Worm (Caenorhabditis elegans) whole organism, L1 larva: ENCODE data around the gene unc-77.

Experiments used
- C04F5.9 ChIP-seq: sonication (generic microtip); optimal IDR thresholded peaks from 2 replicates; lab custom pipeline; 2016; ENCODE audit warnings: missing genetic modification characterization, missing compliant biosample characterization
- C34B4.2 ChIP-seq: sonication (generic microtip); optimal IDR thresholded peaks from 2 replicates; lab custom pipeline; 2017; ENCODE audit warnings: mild to moderate bottlenecking, missing genetic modification characterization, missing compliant biosample characterization
- F16B12.6 ChIP-seq: fragments of 150-350 bp; optimal IDR thresholded peaks from 2 replicates; lab custom pipeline; 2014; ENCODE audit warnings: missing biosample characterization, missing genetic modification characterization
- Y116A8C.19 ChIP-seq: sonication (generic microtip); optimal IDR thresholded peaks from 2 replicates; lab custom pipeline; 2016; ENCODE audit warnings: missing compliant biosample characterization, missing genetic modification characterization, borderline replicate concordance
- aha-1 ChIP-seq: fragments of 150-350 bp; optimal IDR thresholded peaks from 2 replicates; lab custom pipeline; 2014; ENCODE audit warnings: missing biosample characterization, missing genetic modification characterization
- aly-2 ChIP-seq: fragments of 150-350 bp; optimal IDR thresholded peaks from 2 replicates; lab custom pipeline; 2014; ENCODE audit warnings: missing biosample characterization, missing genetic modification characterization
- ceh-63 ChIP-seq: fragments of 200-800 bp; sonication (Bioruptor generic); optimal IDR thresholded peaks from 2 replicates; lab custom pipeline; 2018; ENCODE audit warnings: mild to moderate bottlenecking, missing genetic modification characterization, missing compliant biosample characterization
- ceh-8 ChIP-seq: fragments of 200-800 bp; sonication (Bioruptor generic); optimal IDR thresholded peaks from 2 replicates; lab custom pipeline; 2018; ENCODE audit warnings: mild to moderate bottlenecking, missing genetic modification characterization, moderate library complexity, missing compliant biosample characterization
- ces-1 ChIP-seq: fragments of 150-350 bp; optimal IDR thresholded peaks from 2 replicates; lab custom pipeline; 2014; ENCODE audit warnings: missing biosample characterization, missing genetic modification reagents, missing genetic modification characterization
- efl-1 ChIP-seq, 4 experiments: fragments of 150-350 bp; optimal IDR thresholded peaks in 3 of 4; peaks in 1 of 4; 1 replicate in 1 of 4; 2 replicates in 3 of 4; lab custom pipeline; 2014; ENCODE audit warnings: missing biosample characterization in 2 of 4, missing genetic modification characterization in 2 of 4, missing genetic modification reagents in 2 of 4
- egl-13 ChIP-seq: sonication (generic microtip); optimal IDR thresholded peaks from 2 replicates; lab custom pipeline; 2016; ENCODE audit warnings: missing genotype, missing genetic modification reagents, missing genetic modification characterization, missing compliant biosample characterization
- elt-2 ChIP-seq: sonication (generic microtip); optimal IDR thresholded peaks from 2 replicates; lab custom pipeline; 2016; ENCODE audit warnings: missing genetic modification characterization, mild to moderate bottlenecking, inconsistent platforms, missing compliant biosample characterization, missing genetic modification reagents
- elt-3 ChIP-seq, 6 experiments: fragments of 150-350 bp in 1 of 6; sonication (generic microtip); optimal IDR thresholded peaks; 2 replicates each; lab custom pipeline; 2017 to 2018; ENCODE audit warnings: missing biosample characterization in 6 of 6, missing genetic modification characterization in 6 of 6, inconsistent platforms in 1 of 6
- fkh-4 ChIP-seq: sonication (generic microtip); optimal IDR thresholded peaks from 2 replicates; lab custom pipeline; 2016; ENCODE audit warnings: missing compliant biosample characterization, missing genetic modification characterization, borderline replicate concordance
- fos-1 ChIP-seq: fragments of 150-350 bp; optimal IDR thresholded peaks from 2 replicates; lab custom pipeline; 2014; ENCODE audit warnings: missing biosample characterization, missing genetic modification characterization
- hpl-2 ChIP-seq: fragments of 150-350 bp; optimal IDR thresholded peaks from 2 replicates; lab custom pipeline; 2014; ENCODE audit warnings: missing biosample characterization, missing genetic modification reagents, missing genetic modification characterization
- lin-15B ChIP-seq: fragments of 150-350 bp; sonication (generic microtip); optimal IDR thresholded peaks from 3 replicates; lab custom pipeline; 2014; ENCODE audit warnings: missing biosample characterization, missing genetic modification characterization
- lin-35 ChIP-seq, 2 experiments: fragments of 150-350 bp; optimal IDR thresholded peaks; 2 replicates each; lab custom pipeline; 2014; ENCODE audit warnings: missing biosample characterization in 2 of 2, missing genetic modification characterization in 2 of 2, missing genetic modification reagents in 2 of 2
- lin-39 ChIP-seq: fragments of 150-350 bp; optimal IDR thresholded peaks from 2 replicates; lab custom pipeline; 2014; ENCODE audit warnings: missing biosample characterization, missing genetic modification reagents, missing genetic modification characterization
- mab-9 ChIP-seq: fragments of 200-800 bp; sonication (Bioruptor generic); IDR thresholded peaks from 2 replicates; pipeline ENCODE4 v1.3.6; 2022; ENCODE audit warnings: missing genetic modification reagents, missing genetic modification characterization, missing compliant biosample characterization
- mep-1 ChIP-seq: fragments of 150-350 bp; optimal IDR thresholded peaks from 2 replicates; lab custom pipeline; 2014; ENCODE audit warnings: missing biosample characterization, missing genetic modification characterization
- nhr-19 ChIP-seq: fragments of 200-800 bp; sonication (Bioruptor generic); conservative IDR thresholded peaks from 2 replicates; pipeline ENCODE4 v1.3.6; 2022; ENCODE audit warnings: missing genetic modification characterization, missing compliant biosample characterization
- nhr-20 ChIP-seq: sonication (generic microtip); optimal IDR thresholded peaks from 2 replicates; lab custom pipeline; 2016; ENCODE audit warnings: mild to moderate bottlenecking, missing genetic modification characterization, missing compliant biosample characterization
- nhr-28 ChIP-seq: fragments of 150-350 bp; optimal IDR thresholded peaks from 2 replicates; lab custom pipeline; 2014; ENCODE audit warnings: missing biosample characterization, missing genetic modification characterization
- nhr-84 ChIP-seq: sonication (generic microtip); optimal IDR thresholded peaks from 2 replicates; lab custom pipeline; 2017; ENCODE audit warnings: missing biosample characterization, missing genetic modification characterization
- pax-3 ChIP-seq: fragments of 200-800 bp; sonication (Bioruptor generic); optimal IDR thresholded peaks from 2 replicates; lab custom pipeline; 2018; ENCODE audit warnings: mild to moderate bottlenecking, missing genetic modification characterization, moderate library complexity, missing compliant biosample characterization
- rnt-1 ChIP-seq: sonication (generic microtip); optimal IDR thresholded peaks from 2 replicates; lab custom pipeline; 2016; ENCODE audit warnings: mild to moderate bottlenecking, missing genetic modification characterization, moderate library complexity, missing compliant biosample characterization
- sox-4 ChIP-seq: sonication (generic microtip); optimal IDR thresholded peaks from 2 replicates; lab custom pipeline; 2016; ENCODE audit warnings: missing genetic modification characterization, missing compliant biosample characterization
- sup-37 ChIP-seq: fragments of 200-800 bp; sonication (Bioruptor generic); optimal IDR thresholded peaks from 2 replicates; lab custom pipeline; 2018; ENCODE audit warnings: mild to moderate bottlenecking, missing genetic modification characterization, missing compliant biosample characterization
- tbx-2 ChIP-seq: sonication (generic microtip); optimal IDR thresholded peaks from 2 replicates; lab custom pipeline; 2016; ENCODE audit warnings: missing genetic modification characterization, missing compliant biosample characterization
- unc-62 ChIP-seq: fragments of 150-350 bp; optimal IDR thresholded peaks from 2 replicates; lab custom pipeline; 2014; ENCODE audit warnings: missing biosample characterization, missing genetic modification reagents, missing genetic modification characterization
- unc-86 ChIP-seq: sonication (generic microtip); optimal IDR thresholded peaks from 2 replicates; lab custom pipeline; 2016; ENCODE audit warnings: missing genetic modification characterization, missing compliant biosample characterization
- zag-1 ChIP-seq: fragments of 150-350 bp; optimal IDR thresholded peaks from 2 replicates; lab custom pipeline; 2014; ENCODE audit warnings: missing biosample characterization, missing genetic modification characterization

The unc-77 gene

ce11 chrIV:6219429-6219828 is 35.8 kb upstream of the unc-77 start, which contains the start of gene C49A9.4:
C49A9.4 (plus strand) TSS chrIV:6219693.
- TF ChIP-seq hpl-2 (GFP tag; lab: Kevin White, UChicago) (peak; percentile 35), efl-1 (optimal IDR thresholded peaks at IDR 0.05; lab: Kevin White, UChicago) (no peak), efl-1 (GFP tag; optimal IDR thresholded peaks at IDR 0.05 in 1 of 2; lab: Kevin White, UChicago) (peak in 1 of 2 experiments; percentile 42), lin-39 (tag; lab: Kevin White, UChicago) (no peak), elt-2 (tag; lab: Kevin White, UChicago) (peak; percentile 27), C34B4.2 (tag; lab: Kevin White, UChicago) (no peak), nhr-28 (tag; lab: Kevin White, UChicago) (no peak)

- no peak for TF ChIP-seq nhr-19
- no peak for TF ChIP-seq sup-37
- no peak for TF ChIP-seq aly-2 (tag; lab: Kevin White, UChicago)
- TF ChIP-seq ceh-63 (GFP tag; lab: Kevin White, UChicago) = no peak
- no peak for TF ChIP-seq C04F5.9
- TF ChIP-seq nhr-20 (tag; lab: Kevin White, UChicago) = no peak
- TF ChIP-seq egl-13 (tag; lab: Kevin White, UChicago) = no peak
- TF ChIP-seq lin-35 (GFP tag; optimal IDR thresholded peaks at IDR 0.05; lab: Kevin White, UChicago) = no peak
- no peak for TF ChIP-seq lin-15B (tag; lab: Kevin White, UChicago)
- no peak for TF ChIP-seq mab-9 (GFP tag; lab: Robert Waterston, UW)
- TF ChIP-seq unc-86 (tag; lab: Kevin White, UChicago) = no peak
Observed at ce11 chrIV:6217503-6217902, 33.8 kb upstream of the unc-77 start.

ce11 chrIV:6217066-6217465 is 33.4 kb upstream of the unc-77 start, which contains the start of gene C49A9.9:
C49A9.9 (plus strand) TSS chrIV:6217372.
- no peak for TF ChIP-seq aha-1 (tag; lab: Kevin White, UChicago)
- TF ChIP-seq ceh-8 (GFP tag; lab: Kevin White, UChicago) = no peak

ce11 chrIV:6213403-6213802 is 29.7 kb upstream of the unc-77 start, which contains the start of gene C49A9.5:
C49A9.5 (plus strand) TSS chrIV:6213673.
- TF ChIP-seq ces-1 (GFP tag; lab: Kevin White, UChicago) (no peak), zag-1 (tag; lab: Kevin White, UChicago) (no peak), rnt-1 (tag; lab: Kevin White, UChicago) (no peak), F16B12.6 (no peak), nhr-84 (tag; lab: Kevin White, UChicago) (no peak), pax-3 (tag; lab: Kevin White, UChicago) (no peak), aha-1 (tag; lab: Kevin White, UChicago) (no peak), unc-62 (GFP tag; lab: Kevin White, UChicago) (no peak), lin-15B (tag; lab: Kevin White, UChicago) (no peak), tbx-2 (tag; lab: Kevin White, UChicago) (no peak), fkh-4 (tag; lab: Kevin White, UChicago) (no peak), Y116A8C.19 (no peak), sox-4 (tag; lab: Kevin White, UChicago) (no peak), mep-1 (tag; lab: Kevin White, UChicago) (no peak), elt-2 (tag; lab: Kevin White, UChicago) (no peak)

- TF ChIP-seq fos-1 (tag; lab: Kevin White, UChicago) (no peak), elt-2 (tag; lab: Kevin White, UChicago) (peak; percentile 17), elt-3 (tag; optimal IDR thresholded peaks at IDR 0.05; lab: Kevin White, UChicago) (no peak), lin-35 (GFP tag; optimal IDR thresholded peaks at IDR 0.05; lab: Kevin White, UChicago) (peak in 1 of 2 experiments; percentile 21), C04F5.9 (no peak)
Observed at ce11 chrIV:6210574-6210973, 26.9 kb upstream of the unc-77 start, which contains the start of the genes ugt-24 and C49A9.6. ugt-24 (minus strand) TSS chrIV:6210720. C49A9.6 (plus strand) TSS chrIV:6210936.
